Worm (Caenorhabditis elegans): ENCODE measurements around the gene pacl-1.

Gene pacl-1

ce11 chrV:16259684-16260083 is 15.6 kb downstream of the pacl-1 start, which contains the start of gene nhr-127:
Gene nhr-127, plus strand, starts transcription at chrV:16259984.
- TF ChIP-seq nhr-71 (tag; optimal IDR thresholded peaks at IDR 0.05) (no peak), unc-86 (tag; optimal IDR thresholded peaks at IDR 0.05) (no peak), unc-30 (tag; optimal IDR thresholded peaks at IDR 0.05) (no peak), hlh-17 (GFP tag; optimal IDR thresholded peaks at IDR 0.05; ENCODE audit: borderline replicate concordance) (no peak), unc-98 (GFP tag; IDR thresholded peaks at IDR 0.05) (no peak), snu-23 (GFP tag; optimal IDR thresholded peaks at IDR 0.05) (no peak), pax-3 (tag; optimal IDR thresholded peaks at IDR 0.05) (no peak), tlp-1 (tag; optimal IDR thresholded peaks at IDR 0.05) (no peak), Y116A8C.19 (tag; optimal IDR thresholded peaks at IDR 0.05; ENCODE audit: borderline replicate concordance) (no peak), unc-62 (GFP tag; optimal IDR thresholded peaks at IDR 0.05) (no peak), ceh-8 (GFP tag; optimal IDR thresholded peaks at IDR 0.05) (no peak), pag-3 (tag; optimal IDR thresholded peaks at IDR 0.05; ENCODE audit: borderline replicate concordance, insufficient read depth) (no peak), isw-1 (GFP tag; IDR thresholded peaks at IDR 0.05) (no peak)

ce11 chrV:16258142-16258541 is 17.1 kb downstream of the pacl-1 start, which contains the start of gene nhr-218:
Gene nhr-218, plus strand, starts transcription at chrV:16258442.
- TF ChIP-seq aha-1 (tag; optimal IDR thresholded peaks at IDR 0.05) (no peak), grh-1 (GFP tag; IDR thresholded peaks at IDR 0.05) (no peak), mdl-1 (tag; optimal IDR thresholded peaks at IDR 0.05) (no peak), snpc-4 (tag; optimal IDR thresholded peaks at IDR 0.05) (no peak), nhr-84 (tag; optimal IDR thresholded peaks at IDR 0.05) (no peak), fkh-10 (GFP tag; optimal IDR thresholded peaks at IDR 0.05) (no peak), nhr-20 (tag; optimal IDR thresholded peaks at IDR 0.05) (no peak), tlp-1 (tag; optimal IDR thresholded peaks at IDR 0.05) (no peak), lin-14 (GFP tag; optimal IDR thresholded peaks at IDR 0.05) (no peak), lsy-2 (tag; optimal IDR thresholded peaks at IDR 0.05) (no peak), ceh-63 (GFP tag; optimal IDR thresholded peaks at IDR 0.05) (no peak), ztf-4 (tag; optimal IDR thresholded peaks at IDR 0.05) (no peak), nhr-85 (tag) (no peak), ceh-90 (tag; optimal IDR thresholded peaks at IDR 0.05) (no peak), alr-1 (tag; optimal IDR thresholded peaks at IDR 0.05; ENCODE audit: borderline replicate concordance) (no peak), sup-37 (GFP tag; optimal IDR thresholded peaks at IDR 0.05) (no peak), mef-2 (tag; optimal IDR thresholded peaks at IDR 0.05) (no peak), hlh-4 (tag; optimal IDR thresholded peaks at IDR 0.05) (no peak)

ce11 chrV:16256395-16256794 is 18.9 kb downstream of the pacl-1 start, which contains the start of gene bgnt-1.3:
Gene bgnt-1.3, minus strand, starts transcription at chrV:16256495.
- TF ChIP-seq fos-1 (tag; optimal IDR thresholded peaks at IDR 0.05) (no peak), zip-4 (GFP tag; optimal IDR thresholded peaks at IDR 0.05) (no peak), hpl-2 (GFP tag; optimal IDR thresholded peaks at IDR 0.05) (no peak), nhr-12 (tag; optimal IDR thresholded peaks at IDR 0.05) (no peak), F16B12.6 (tag; optimal IDR thresholded peaks at IDR 0.05) (no peak), nhr-84 (tag; optimal IDR thresholded peaks at IDR 0.05) (no peak), egl-27 (tag; optimal IDR thresholded peaks at IDR 0.05) (no peak)

ce11 chrV:16253687-16254086 is 21.6 kb downstream of the pacl-1 start, which contains the start of gene gcy-20:
Gene gcy-20, minus strand, starts transcription at chrV:16253787.
- no peak for TF ChIP-seq alr-1 (tag; optimal IDR thresholded peaks at IDR 0.05; ENCODE audit: borderline replicate concordance)
- no peak for TF ChIP-seq efl-1 (optimal IDR thresholded peaks at IDR 0.05)
- no peak for TF ChIP-seq efl-1 (GFP tag; optimal IDR thresholded peaks at IDR 0.05 in 1 of 2)
- no peak for TF ChIP-seq lin-15B (tag; optimal IDR thresholded peaks at IDR 0.05)
- no peak for TF ChIP-seq nhr-85 (tag)
- TF ChIP-seq egl-13 (tag; optimal IDR thresholded peaks at IDR 0.05) = no peak
- TF ChIP-seq nhr-71 (tag; optimal IDR thresholded peaks at IDR 0.05) = no peak
- no peak for TF ChIP-seq snu-23 (GFP tag; optimal IDR thresholded peaks at IDR 0.05)
- no peak for TF ChIP-seq C04F5.9 (tag; optimal IDR thresholded peaks at IDR 0.05)
- TF ChIP-seq nhr-28 (tag; optimal IDR thresholded peaks at IDR 0.05) = no peak
- TF ChIP-seq pax-3 (tag; optimal IDR thresholded peaks at IDR 0.05) = no peak
- no peak for TF ChIP-seq xbp-1 (tag; optimal IDR thresholded peaks at IDR 0.05)
- no peak for TF ChIP-seq egl-27 (tag; optimal IDR thresholded peaks at IDR 0.05)
- TF ChIP-seq ceh-88 (GFP tag; IDR thresholded peaks at IDR 0.05) = no peak
- no peak for TF ChIP-seq unc-62 (GFP tag; optimal IDR thresholded peaks at IDR 0.05)
- no peak for TF ChIP-seq snpc-4 (tag; optimal IDR thresholded peaks at IDR 0.05)
- no peak for TF ChIP-seq aly-2 (tag; optimal IDR thresholded peaks at IDR 0.05)
- TF ChIP-seq ceh-90 (tag; optimal IDR thresholded peaks at IDR 0.05) = no peak
- TF ChIP-seq lin-14 (GFP tag; optimal IDR thresholded peaks at IDR 0.05) = no peak
- no peak for TF ChIP-seq hpl-2 (GFP tag; optimal IDR thresholded peaks at IDR 0.05)
- no peak for TF ChIP-seq unc-30 (tag; optimal IDR thresholded peaks at IDR 0.05)
